Fruit fly (Drosophila melanogaster): ENCODE measurements around the gene CG12091.

The CG12091 gene

DNA sequence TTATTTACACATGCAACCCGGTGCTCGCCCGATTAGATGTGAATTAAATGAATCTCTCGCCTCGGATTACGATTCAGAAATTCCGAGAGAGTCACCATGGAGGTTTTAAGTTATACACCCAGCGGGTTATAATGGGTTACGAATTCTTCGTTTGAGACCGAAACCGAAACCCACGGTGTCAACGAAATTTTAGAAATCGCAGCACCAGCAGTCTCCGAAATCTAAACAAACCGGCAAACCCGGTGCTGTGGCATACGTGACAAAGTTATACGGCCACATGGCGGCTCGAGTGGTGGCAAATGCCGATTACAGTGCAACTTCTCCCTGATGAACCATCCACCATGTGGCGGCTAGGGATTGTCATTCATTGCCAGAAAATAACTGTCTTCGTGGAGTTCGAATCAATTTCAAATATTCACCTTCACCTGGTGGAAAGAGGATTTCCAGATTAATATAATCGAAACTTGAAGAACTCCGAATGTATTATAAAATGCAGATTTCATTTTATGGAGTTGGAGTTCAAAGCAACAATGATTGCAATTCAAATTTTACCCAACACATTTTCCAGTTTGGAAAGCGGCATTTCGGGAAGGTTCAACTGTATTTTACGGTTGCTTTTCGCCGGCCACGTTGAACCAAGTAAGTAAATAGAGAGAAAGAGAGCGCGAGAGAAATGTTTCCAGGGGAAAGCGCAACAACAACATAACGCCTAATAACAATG lies 20.7 kb downstream of the CG12091 start (continued):
- TF ChIP-seq Lim3 (GFP tag; IDR thresholded peaks at IDR 0.05), result no peak
- no peak; the same call in 1 of the 2 replicates for TF ChIP-seq CG10366 (GFP tag; IDR thresholded peaks at IDR 0.05)
- peak; percentile 51 for TF ChIP-seq jing (GFP tag; optimal IDR thresholded peaks at IDR 0.05)
- no peak for TF ChIP-seq cad (GFP tag; optimal IDR thresholded peaks at IDR 0.05)
- peak; percentile 28 for TF ChIP-seq gcm2 (GFP tag; optimal IDR thresholded peaks at IDR 0.05)
- no peak for TF ChIP-seq ERR (GFP tag; optimal IDR thresholded peaks at IDR 0.05)
- no peak for TF ChIP-seq vfl (GFP tag; optimal IDR thresholded peaks at IDR 0.05)
- peak; percentile 59 for TF ChIP-seq mam (GFP tag; optimal IDR thresholded peaks at IDR 0.05)
- TF ChIP-seq CG16813 (GFP tag; IDR thresholded peaks at IDR 0.05; ENCODE audit: partially characterized antibody), result no peak
- TF ChIP-seq CG1024 (GFP tag; IDR thresholded peaks at IDR 0.05), result 0 out of 2 replicates have a peak, but pooled peaks have one; percentile 22
- TF ChIP-seq unpg (GFP tag; optimal IDR thresholded peaks at IDR 0.05), result peak; percentile 69
- no peak for TF ChIP-seq al (GFP tag; IDR thresholded peaks at IDR 0.05)
- TF ChIP-seq CG2875 (GFP tag; optimal IDR thresholded peaks at IDR 0.05), result peak; percentile 68
- TF ChIP-seq CG9437 (GFP tag; optimal IDR thresholded peaks at IDR 0.05), result peak; percentile 73
- TF ChIP-seq jigr1 (GFP tag; IDR thresholded peaks at IDR 0.05), result 0 out of 3 replicates have a peak, but pooled peaks have one; percentile 37
- TF ChIP-seq CG7556 (GFP tag; optimal IDR thresholded peaks at IDR 0.05), result peak; percentile 81
- TF ChIP-seq ken (GFP tag; IDR thresholded peaks at IDR 0.05), result peak; percentile 56; the same call in 1 of the 3 replicates
- no peak for TF ChIP-seq H15 (GFP tag; IDR thresholded peaks at IDR 0.05)
- TF ChIP-seq CG11723 (GFP tag; optimal IDR thresholded peaks at IDR 0.05), result peak; percentile 74
- no peak for TF ChIP-seq Sry-β (GFP tag; optimal IDR thresholded peaks at IDR 0.05)
- TF ChIP-seq seq (GFP tag; IDR thresholded peaks at IDR 0.05), result 0 out of 2 replicates have a peak, but pooled peaks have one; percentile 45
- no peak for TF ChIP-seq gt (GFP tag; IDR thresholded peaks at IDR 0.05)
- TF ChIP-seq Scr (GFP tag; IDR thresholded peaks at IDR 0.05; ENCODE audit: partially characterized antibody), result no peak
- peak; percentile 65 for TF ChIP-seq Hr3 (GFP tag; optimal IDR thresholded peaks at IDR 0.05)
- TF ChIP-seq Dref (GFP tag; IDR thresholded peaks at IDR 0.05), result no peak
- TF ChIP-seq bab2 (GFP tag; optimal IDR thresholded peaks at IDR 0.05), result peak; percentile 73
- no peak for TF ChIP-seq Kr (GFP tag; optimal IDR thresholded peaks at IDR 0.05)
- TF ChIP-seq shn (GFP tag; optimal IDR thresholded peaks at IDR 0.05), result peak; percentile 71
- TF ChIP-seq hbn (GFP tag; IDR thresholded peaks at IDR 0.05; ENCODE audit: partially characterized antibody), result no peak
- no peak for TF ChIP-seq CG15479 (GFP tag; optimal IDR thresholded peaks at IDR 0.05)
- peak; percentile 40 for TF ChIP-seq CG32772 (GFP tag; IDR thresholded peaks at IDR 0.05)
- TF ChIP-seq HLHmδ (GFP tag; optimal IDR thresholded peaks at IDR 0.05), result peak; percentile 21
- no peak for TF ChIP-seq CG13287 (GFP tag; IDR thresholded peaks at IDR 0.05; ENCODE audit: partially characterized antibody)
- no peak for TF ChIP-seq corto (GFP tag; optimal IDR thresholded peaks at IDR 0.05)
- TF ChIP-seq jumu (GFP tag; optimal IDR thresholded peaks at IDR 0.05), result peak; percentile 52
- no peak for TF ChIP-seq CG13894 (tag; optimal IDR thresholded peaks at IDR 0.05)
- peak; percentile 71 for TF ChIP-seq Dip3 (GFP tag; optimal IDR thresholded peaks at IDR 0.05)
- no peak for TF ChIP-seq Dip2 (GFP tag; IDR thresholded peaks at IDR 0.05)
- peak; percentile 41; the same call in 1 of the 3 replicates for TF ChIP-seq CG7357 (GFP tag; IDR thresholded peaks at IDR 0.05)
- TF ChIP-seq CG2712 (tag; optimal IDR thresholded peaks at IDR 0.05), result peak; percentile 85
- peak; percentile 73 for TF ChIP-seq Abd-B (GFP tag; optimal IDR thresholded peaks at IDR 0.05)
- peak; percentile 68 for TF ChIP-seq CG12219 (GFP tag; optimal IDR thresholded peaks at IDR 0.05)
